Fruit fly (Drosophila melanogaster): ENCODE measurements around the gene CG9855.

DNA sequence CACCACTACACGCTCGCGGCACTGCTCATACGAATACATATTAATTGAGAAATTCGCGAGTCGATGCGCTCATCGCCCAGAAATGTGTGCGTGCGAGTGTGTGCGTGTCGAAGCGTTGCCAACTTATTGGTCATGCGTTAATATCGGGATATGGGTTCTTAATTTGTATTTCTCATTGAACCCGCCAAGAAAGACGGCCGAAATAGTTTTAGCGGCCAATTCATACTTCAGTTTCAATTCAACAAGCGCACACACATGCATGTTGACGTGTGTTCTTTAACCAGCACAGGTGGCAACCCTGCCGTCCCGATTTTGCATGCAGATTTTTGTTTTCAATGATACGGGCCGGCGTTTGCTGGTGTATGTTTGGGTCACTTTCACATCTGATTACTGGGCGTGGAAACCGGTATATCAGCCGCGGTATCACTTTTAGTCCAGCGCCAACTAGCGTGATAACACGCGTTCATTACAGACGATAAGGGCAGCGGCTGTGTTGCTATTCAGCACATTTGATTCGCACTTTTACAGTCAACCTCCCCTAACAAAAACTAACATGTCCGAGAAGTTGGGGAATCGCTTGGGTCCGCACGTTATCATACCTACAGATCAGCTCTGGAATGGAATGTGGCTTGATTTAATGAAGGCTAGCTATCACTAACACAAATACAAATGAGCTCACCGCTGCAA is 6.2 kb upstream of the CG9855 start:
- TF ChIP-seq gl (tag; optimal IDR thresholded peaks at IDR 0.05): no peak
- TF ChIP-seq Snoo (tag; optimal IDR thresholded peaks at IDR 0.05): no peak
- no peak for TF ChIP-seq CG13204 (GFP tag; optimal IDR thresholded peaks at IDR 0.05)
- TF ChIP-seq CG8159 (tag; optimal IDR thresholded peaks at IDR 0.05): no peak
- TF ChIP-seq CG12605 (GFP tag; IDR thresholded peaks at IDR 0.05): no peak

Measured in whole organism, pupa.